Fruit fly (Drosophila melanogaster) whole organism, embryonic: ENCODE measurements around the gene rb.

Experiments
- ATbp ChIP-seq: fragments of 200-800 bp; sonication (Bioruptor generic); optimal IDR thresholded peaks from 2 replicates; lab custom pipeline; 2017; ENCODE audit warnings: missing biosample characterization, mild to moderate bottlenecking, missing genetic modification characterization, missing genetic modification reagents
- Abd-B ChIP-seq: fragments of 200-800 bp; sonication (Bioruptor generic); optimal IDR thresholded peaks from 2 replicates; lab custom pipeline; 2018; ENCODE audit warnings: missing biosample characterization, mild to moderate bottlenecking, missing genetic modification characterization, moderate library complexity
- Ada2b ChIP-seq: fragments of 200-800 bp; sonication (Bioruptor generic); IDR thresholded peaks from 2 replicates; pipeline ENCODE4 v1.3.6; 2022; ENCODE audit warnings: missing biosample characterization, missing genetic modification characterization
- CG12391 ChIP-seq: fragments of 200-800 bp; sonication (Bioruptor generic); optimal IDR thresholded peaks from 3 replicates; lab custom pipeline; 2018; ENCODE audit warnings: missing biosample characterization, mild to moderate bottlenecking, missing genetic modification characterization, moderate library complexity
- CG14014 ChIP-seq: fragments of 200-800 bp; sonication (Bioruptor generic); IDR thresholded peaks from 2 replicates; pipeline ENCODE4 v1.3.6; 2022; ENCODE audit warnings: missing biosample characterization, missing genetic modification characterization
- CG14050 ChIP-seq: fragments of 200-800 bp; sonication (Bioruptor generic); IDR thresholded peaks from 3 replicates; pipeline ENCODE4 v1.3.6; 2022; ENCODE audit warnings: missing biosample characterization, missing genetic modification characterization
- CG1603 ChIP-seq: fragments of 200-800 bp; sonication (Bioruptor generic); optimal IDR thresholded peaks from 2 replicates; lab custom pipeline; 2019; ENCODE audit warnings: missing biosample characterization, mild to moderate bottlenecking, missing genetic modification characterization, moderate library complexity
- CG16815 ChIP-seq: fragments of 200-800 bp; sonication (Bioruptor generic); optimal IDR thresholded peaks from 3 replicates; lab custom pipeline; 2017; ENCODE audit warnings: missing biosample characterization, mild to moderate bottlenecking, missing genetic modification characterization
- CG18011 ChIP-seq: fragments of 200-800 bp; sonication (Bioruptor generic); optimal IDR thresholded peaks from 2 replicates; lab custom pipeline; 2017; ENCODE audit warnings: missing biosample characterization, missing genetic modification characterization, mild to moderate bottlenecking, moderate library complexity, missing genotype
- CG34376 ChIP-seq: fragments of 200-800 bp; sonication (Bioruptor generic); optimal IDR thresholded peaks from 2 replicates; lab custom pipeline; 2018; ENCODE audit warnings: missing biosample characterization, mild to moderate bottlenecking, missing genetic modification characterization
- CG4424 ChIP-seq: fragments of 200-800 bp; sonication (Bioruptor generic); optimal IDR thresholded peaks from 3 replicates; lab custom pipeline; 2016; ENCODE audit warnings: missing biosample characterization, missing genetic modification characterization
- CG6175 ChIP-seq: fragments of 200-800 bp; sonication (Bioruptor generic); IDR thresholded peaks from 3 replicates; pipeline ENCODE4 v1.3.6; 2022; ENCODE audit warnings: missing biosample characterization, missing genetic modification characterization
- CG7556 ChIP-seq: fragments of 200-800 bp; sonication (Bioruptor generic); optimal IDR thresholded peaks from 2 replicates; lab custom pipeline; 2017; ENCODE audit warnings: missing biosample characterization, mild to moderate bottlenecking, missing genetic modification characterization
- CG7745 ChIP-seq: fragments of 200-800 bp; sonication (Bioruptor generic); optimal IDR thresholded peaks from 2 replicates; lab custom pipeline; 2018; ENCODE audit warnings: missing biosample characterization, mild to moderate bottlenecking, missing genetic modification characterization, moderate library complexity
- D ChIP-seq, 2 experiments: fragments of 200-800 bp in 1 of 2; fragments of >200 bp in 1 of 2; sonication (Bioruptor generic) in 1 of 2; optimal IDR thresholded peaks; 2 replicates in 1 of 2; 3 replicates in 1 of 2; lab custom pipeline; 2017; ENCODE audit warnings: mild to moderate bottlenecking in 1 of 2, missing biosample characterization in 1 of 2, missing genetic modification characterization in 1 of 2, missing genetic modification reagents in 1 of 2
- Dip2 ChIP-seq: fragments of 200-800 bp; sonication (Bioruptor generic); IDR thresholded peaks from 2 replicates; pipeline ENCODE4 v1.3.6; 2022; ENCODE audit warnings: missing biosample characterization, missing genetic modification characterization
- Ets65A ChIP-seq: fragments of 200-800 bp; sonication (Bioruptor generic); peaks from one replicate; lab custom pipeline; 2016; ENCODE audit warnings: missing biosample characterization, missing genetic modification characterization
- HHEX ChIP-seq: fragments of 200-800 bp; sonication (Bioruptor generic); optimal IDR thresholded peaks from 3 replicates; lab custom pipeline; 2017; ENCODE audit warnings: missing biosample characterization, mild to moderate bottlenecking, missing genetic modification characterization, missing genetic modification reagents
- Kr ChIP-seq: fragments of 200-800 bp; sonication (Bioruptor generic); optimal IDR thresholded peaks from 2 replicates; lab custom pipeline; 2017; ENCODE audit warnings: missing biosample characterization, mild to moderate bottlenecking, missing genetic modification characterization
- Lhr ChIP-seq: fragments of 200-800 bp; sonication (Bioruptor generic); optimal IDR thresholded peaks from 3 replicates; lab custom pipeline; 2017; ENCODE audit warnings: mild to moderate bottlenecking, missing biosample characterization, missing genetic modification reagents, missing genetic modification characterization
- Ptx1 ChIP-seq: fragments of 200-800 bp; sonication (Bioruptor generic); IDR thresholded peaks from 2 replicates; pipeline ENCODE4 v1.3.6; 2022; ENCODE audit warnings: missing biosample characterization, missing genetic modification characterization
- Ravus ChIP-seq: fragments of 200-800 bp; sonication (Bioruptor generic); IDR thresholded peaks from 2 replicates; pipeline ENCODE4 v1.3.6; 2022; ENCODE audit warnings: missing biosample characterization, missing genetic modification characterization
- Side ChIP-seq: fragments of 200-800 bp; sonication (Bioruptor generic); optimal IDR thresholded peaks from 2 replicates; lab custom pipeline; 2016; ENCODE audit warnings: missing biosample characterization, missing genetic modification characterization
- Trl ChIP-seq, 3 experiments: fragments of >200 bp in 2 of 3; fragments of 200-800 bp in 1 of 3; sonication (Bioruptor generic) in 1 of 3; optimal IDR thresholded peaks; 2 replicates in 1 of 3; 3 replicates in 2 of 3; lab custom pipeline; 2016 to 2017; ENCODE audit warnings: missing biosample characterization in 1 of 3, missing genetic modification characterization in 1 of 3
- ac ChIP-seq: fragments of 200-800 bp; sonication (Bioruptor generic); optimal IDR thresholded peaks from 3 replicates; lab custom pipeline; 2017; ENCODE audit warnings: missing biosample characterization, mild to moderate bottlenecking, missing genetic modification characterization
- ash1 ChIP-seq: fragments of 200-800 bp; sonication (Bioruptor generic); optimal IDR thresholded peaks from 2 replicates; lab custom pipeline; 2018; ENCODE audit warnings: missing biosample characterization, mild to moderate bottlenecking, missing genetic modification characterization
- ato ChIP-seq: fragments of 200-800 bp; sonication (Bioruptor generic); IDR thresholded peaks from 2 replicates; pipeline ENCODE4 v1.3.6; 2022; ENCODE audit warnings: missing biosample characterization, missing genetic modification characterization; ENCODE audit not compliant: partially characterized antibody
- cad ChIP-seq: fragments of >200 bp; optimal IDR thresholded peaks from 2 replicates; lab custom pipeline; 2017; ENCODE audit warnings: missing biosample characterization, missing genetic modification characterization
- cato ChIP-seq: fragments of 200-800 bp; sonication (Bioruptor generic); optimal IDR thresholded peaks from 2 replicates; lab custom pipeline; 2016; ENCODE audit warnings: missing biosample characterization, missing genetic modification characterization, borderline replicate concordance
- chinmo ChIP-seq: fragments of 200-800 bp; sonication (Bioruptor generic); IDR thresholded peaks from 4 replicates; pipeline ENCODE4 v1.3.6; 2022; ENCODE audit warnings: missing biosample characterization, missing genetic modification characterization; ENCODE audit not compliant: partially characterized antibody
- da ChIP-seq: fragments of 200-800 bp; sonication (Bioruptor generic); optimal IDR thresholded peaks from 2 replicates; lab custom pipeline; 2016; ENCODE audit warnings: missing biosample characterization, missing genetic modification characterization
- ftz-f1 ChIP-seq: fragments of 200-800 bp; sonication (Bioruptor generic); optimal IDR thresholded peaks from 2 replicates; lab custom pipeline; 2016; ENCODE audit warnings: missing biosample characterization, missing genetic modification characterization
- gcm2 ChIP-seq: fragments of 200-800 bp; sonication (Bioruptor generic); optimal IDR thresholded peaks from 2 replicates; lab custom pipeline; 2016; ENCODE audit warnings: missing biosample characterization, missing genetic modification characterization
- insv ChIP-seq, 2 experiments: fragments of 200-800 bp; sonication (Bioruptor generic); optimal IDR thresholded peaks; 3 replicates each; lab custom pipeline; 2016 to 2018; ENCODE audit warnings: missing biosample characterization in 2 of 2, missing genetic modification characterization in 2 of 2
- jumu ChIP-seq: fragments of 200-800 bp; sonication (Bioruptor generic); optimal IDR thresholded peaks from 3 replicates; lab custom pipeline; 2016; ENCODE audit warnings: missing biosample characterization, missing genetic modification characterization
- kni ChIP-seq: fragments of 200-800 bp; sonication (Bioruptor generic); optimal IDR thresholded peaks from 3 replicates; lab custom pipeline; 2017; ENCODE audit warnings: mild to moderate bottlenecking, missing biosample characterization, missing genetic modification reagents, missing genetic modification characterization
- knrl ChIP-seq: fragments of 200-800 bp; sonication (Bioruptor generic); IDR thresholded peaks from 3 replicates; pipeline ENCODE4 v1.3.6; 2022; ENCODE audit warnings: missing biosample characterization, missing genetic modification characterization; ENCODE audit not compliant: partially characterized antibody
- nau ChIP-seq: fragments of 200-800 bp; sonication (Bioruptor generic); optimal IDR thresholded peaks from 3 replicates; lab custom pipeline; 2017; ENCODE audit warnings: missing biosample characterization, mild to moderate bottlenecking, missing genetic modification characterization, missing genetic modification reagents
- nerfin-1 ChIP-seq: fragments of 200-800 bp; sonication (Bioruptor generic); optimal IDR thresholded peaks from 3 replicates; lab custom pipeline; 2019; ENCODE audit warnings: missing biosample characterization, mild to moderate bottlenecking, missing genetic modification characterization, moderate library complexity
- pan ChIP-seq, 4 experiments: fragments of >200 bp in 3 of 4; fragments of 200-800 bp in 1 of 4; sonication (Bioruptor generic) in 1 of 4; optimal IDR thresholded peaks in 3 of 4; IDR thresholded peaks in 1 of 4; 2 replicates each; pipeline versions ENCODE4 v1.3.6 to Lab custom; 2017 to 2022; ENCODE audit warnings: missing biosample characterization in 2 of 4, missing genetic modification characterization in 2 of 4, mixed read lengths in 1 of 4
- pros ChIP-seq: fragments of 200-800 bp; sonication (Bioruptor generic); optimal IDR thresholded peaks from 3 replicates; lab custom pipeline; 2019; ENCODE audit warnings: missing biosample characterization, mild to moderate bottlenecking, missing genetic modification characterization, moderate library complexity
- sc ChIP-seq, 3 experiments: fragments of >200 bp in 2 of 3; fragments of 200-800 bp in 1 of 3; sonication (Bioruptor generic) in 1 of 3; optimal IDR thresholded peaks; 2 replicates in 2 of 3; 3 replicates in 1 of 3; lab custom pipeline; 2017; ENCODE audit warnings: mild to moderate bottlenecking in 1 of 3, missing biosample characterization in 1 of 3, missing genetic modification characterization in 1 of 3, missing genetic modification reagents in 1 of 3
- seq ChIP-seq: fragments of 200-800 bp; sonication (Bioruptor generic); IDR thresholded peaks from 2 replicates; pipeline ENCODE4 v1.3.6; 2022; ENCODE audit warnings: missing biosample characterization, missing genetic modification characterization
- sisA ChIP-seq: fragments of 200-800 bp; sonication (Bioruptor generic); IDR thresholded peaks from 2 replicates; pipeline ENCODE4 v1.3.6; 2022; ENCODE audit warnings: missing biosample characterization, missing genetic modification characterization
- stwl ChIP-seq: fragments of 200-800 bp; sonication (Bioruptor generic); optimal IDR thresholded peaks from 3 replicates; lab custom pipeline; 2018; ENCODE audit warnings: missing biosample characterization, mild to moderate bottlenecking, missing genetic modification characterization, moderate library complexity
- tna ChIP-seq: fragments of 200-800 bp; sonication (Bioruptor generic); IDR thresholded peaks from 2 replicates; pipeline ENCODE4 v1.3.6; 2022; ENCODE audit warnings: missing biosample characterization, missing genetic modification characterization; ENCODE audit not compliant: partially characterized antibody
- vvl ChIP-seq: fragments of 200-800 bp; sonication (Bioruptor generic); IDR thresholded peaks from 2 replicates; pipeline ENCODE4 v1.3.6; 2022; ENCODE audit warnings: missing biosample characterization, missing genetic modification characterization
- wor ChIP-seq: fragments of 200-800 bp; sonication (Bioruptor generic); IDR thresholded peaks from 2 replicates; pipeline ENCODE4 v1.3.6; 2022; ENCODE audit warnings: missing biosample characterization, missing genetic modification characterization
- zf30C ChIP-seq: fragments of 200-800 bp; sonication (Bioruptor generic); optimal IDR thresholded peaks from 3 replicates; lab custom pipeline; 2018; ENCODE audit warnings: missing biosample characterization, mild to moderate bottlenecking, missing genetic modification characterization

rb gene

DNA sequence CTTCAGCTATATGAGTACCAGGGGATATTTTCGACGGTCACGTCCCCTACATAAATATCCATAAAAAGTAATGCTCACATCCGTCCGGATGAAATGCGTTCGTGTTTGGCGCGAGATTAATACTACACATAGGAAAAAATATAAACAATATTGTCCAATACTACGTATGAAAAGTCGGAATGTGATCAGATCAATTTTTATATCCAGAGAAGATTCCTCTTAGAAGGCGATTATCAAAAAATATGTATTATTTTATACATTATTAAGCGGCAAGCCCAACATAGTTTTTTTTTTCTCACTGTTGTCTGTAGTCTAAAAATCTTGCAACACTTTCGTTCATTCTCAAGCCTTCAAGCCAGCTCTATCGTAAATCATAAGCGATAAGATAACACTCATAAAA lies 33.5 kb upstream of the rb start (continued):
- no peak for TF ChIP-seq Ravus (GFP tag; lab: Robert Waterston, UW)
- TF ChIP-seq CG4424 (GFP tag; lab: Kevin White, UChicago): peak; percentile 27
- no peak for TF ChIP-seq ato (GFP tag; lab: Robert Waterston, UW)
- TF ChIP-seq nau (GFP tag; lab: Kevin White, UChicago): no peak
- no peak for TF ChIP-seq CG1603 (tag; lab: Kevin White, UChicago)
- TF ChIP-seq tna (GFP tag; lab: Robert Waterston, UW): no peak
- peak; percentile 17 for TF ChIP-seq ATbp (GFP tag; lab: Kevin White, UChicago)
- no peak for TF ChIP-seq chinmo (GFP tag; lab: Robert Waterston, UW)
- no peak for TF ChIP-seq cato (GFP tag; lab: Kevin White, UChicago)
- TF ChIP-seq Kr (GFP tag; lab: Kevin White, UChicago): no peak
- TF ChIP-seq sisA (GFP tag; lab: Robert Waterston, UW): peak; percentile 26; the same call in 1 of the 2 replicates
- TF ChIP-seq HHEX (GFP tag; lab: Kevin White, UChicago): no peak
- no peak for TF ChIP-seq Trl (optimal IDR thresholded peaks at IDR 0.05; lab: Kevin White, UChicago)
- no peak for TF ChIP-seq Trl (GFP tag; optimal IDR thresholded peaks at IDR 0.05; lab: Kevin White, UChicago)
- no peak for TF ChIP-seq kni (GFP tag; lab: Kevin White, UChicago)
- no peak for TF ChIP-seq Abd-B (GFP tag; lab: Kevin White, UChicago)
- TF ChIP-seq seq (GFP tag; lab: Robert Waterston, UW): no peak
- no peak for TF ChIP-seq stwl
- TF ChIP-seq cad (GFP tag; lab: Kevin White, UChicago): no peak
- no peak for TF ChIP-seq wor (GFP tag; lab: Robert Waterston, UW)
- no peak for TF ChIP-seq ftz-f1 (GFP tag; lab: Kevin White, UChicago)
- no peak for TF ChIP-seq CG6175 (GFP tag; lab: Robert Waterston, UW)
- TF ChIP-seq knrl (GFP tag; lab: Robert Waterston, UW): no peak
- TF ChIP-seq CG14014 (GFP tag; lab: Robert Waterston, UW): no peak
- TF ChIP-seq pros (GFP tag; lab: Kevin White, UChicago): no peak
- TF ChIP-seq pan (optimal IDR thresholded peaks at IDR 0.05; lab: Kevin White, UChicago): no peak
- no peak for TF ChIP-seq pan (GFP tag; optimal IDR thresholded peaks at IDR 0.05 in 1 of 2, IDR thresholded peaks at IDR 0.05 in 1 of 2)
- TF ChIP-seq Ets65A (GFP tag; lab: Kevin White, UChicago): peak; percentile 71
- no peak for TF ChIP-seq Side (GFP tag; lab: Kevin White, UChicago)
- no peak for TF ChIP-seq gcm2 (GFP tag; lab: Kevin White, UChicago)
- TF ChIP-seq CG7745: no peak
- peak; percentile 17 for TF ChIP-seq zf30C
- TF ChIP-seq CG16815: no peak
- TF ChIP-seq CG14050 (GFP tag; lab: Robert Waterston, UW): no peak
- no peak for TF ChIP-seq nerfin-1
- no peak for TF ChIP-seq insv (GFP tag; optimal IDR thresholded peaks at IDR 0.05; lab: Kevin White, UChicago)
- TF ChIP-seq CG12391: peak; percentile 44
- no peak for TF ChIP-seq Lhr (GFP tag; lab: Kevin White, UChicago)
- no peak for TF ChIP-seq Dip2 (GFP tag; lab: Robert Waterston, UW)
- TF ChIP-seq ac (GFP tag; lab: Kevin White, UChicago): no peak
- TF ChIP-seq Ptx1: peak; percentile 48
- TF ChIP-seq ash1: no peak
- no peak for TF ChIP-seq D (optimal IDR thresholded peaks at IDR 0.05; lab: Kevin White, UChicago)
- peak; percentile 27 for TF ChIP-seq D (GFP tag; optimal IDR thresholded peaks at IDR 0.05; lab: Kevin White, UChicago)
- no peak; the same call in 1 of the 2 replicates for TF ChIP-seq Ada2b (GFP tag; lab: Robert Waterston, UW)
- TF ChIP-seq sc (optimal IDR thresholded peaks at IDR 0.05; lab: Kevin White, UChicago): no peak
- peak; percentile 17 for TF ChIP-seq sc (GFP tag; optimal IDR thresholded peaks at IDR 0.05; lab: Kevin White, UChicago)
- TF ChIP-seq da (GFP tag; lab: Kevin White, UChicago): no peak
- TF ChIP-seq vvl (GFP tag; lab: Robert Waterston, UW): peak; percentile 58; the same call in 1 of the 2 replicates
- no peak for TF ChIP-seq CG34376
- no peak for TF ChIP-seq CG18011
- peak; percentile 15 for TF ChIP-seq CG7556 (GFP tag; lab: Kevin White, UChicago)
- no peak for TF ChIP-seq jumu (GFP tag; lab: Kevin White, UChicago)
